Fruit fly (Drosophila melanogaster) whole organism, prepupa: ENCODE results near the gene CG42676.

Experiments used
- CG11294 ChIP-seq: fragments of 200-800 bp; sonication (Bioruptor generic); IDR thresholded peaks from 2 replicates; pipeline ENCODE4 v1.3.6; 2022; ENCODE audit warnings: missing biosample characterization, missing genetic modification characterization
- CG11762 ChIP-seq: fragments of 200-800 bp; sonication (Bioruptor generic); optimal IDR thresholded peaks from 3 replicates; lab custom pipeline; 2016; ENCODE audit warnings: missing biosample characterization, missing genetic modification characterization; ENCODE audit not compliant: insufficient read depth
- CG15336 ChIP-seq: fragments of 200-800 bp; sonication (Bioruptor generic); IDR thresholded peaks from 2 replicates; pipeline ENCODE4 v1.3.6; 2022; ENCODE audit warnings: missing biosample characterization, missing genetic modification characterization
- CG16779 ChIP-seq: fragments of 200-800 bp; sonication (Bioruptor generic); optimal IDR thresholded peaks from 3 replicates; lab custom pipeline; 2017; ENCODE audit warnings: missing biosample characterization, mild to moderate bottlenecking, missing genetic modification characterization
- CG31627 ChIP-seq: fragments of 200-800 bp; sonication (Bioruptor generic); optimal IDR thresholded peaks from 3 replicates; lab custom pipeline; 2016; ENCODE audit warnings: missing biosample characterization, missing genetic modification characterization
- CG32006 ChIP-seq: fragments of 200-800 bp; sonication (Bioruptor generic); optimal IDR thresholded peaks from 3 replicates; lab custom pipeline; 2017; ENCODE audit warnings: missing biosample characterization, mild to moderate bottlenecking, missing genetic modification characterization
- CG34406 ChIP-seq: fragments of 200-800 bp; sonication (Bioruptor generic); optimal IDR thresholded peaks from 3 replicates; lab custom pipeline; 2016; ENCODE audit warnings: missing biosample characterization, missing genetic modification characterization
- CG4318 ChIP-seq: fragments of 200-800 bp; sonication (Bioruptor generic); optimal IDR thresholded peaks from 3 replicates; lab custom pipeline; 2017; ENCODE audit warnings: missing biosample characterization, mild to moderate bottlenecking, missing genetic modification characterization
- CG6163 ChIP-seq: fragments of 200-800 bp; sonication (Bioruptor generic); IDR thresholded peaks from 3 replicates; pipeline ENCODE4 v1.3.6; 2022; ENCODE audit warnings: missing biosample characterization, missing genetic modification characterization
- CG6276 ChIP-seq: fragments of 200-800 bp; sonication (Bioruptor generic); optimal IDR thresholded peaks from 2 replicates; lab custom pipeline; 2017; ENCODE audit warnings: missing biosample characterization, mild to moderate bottlenecking, missing genetic modification characterization
- CG6854 ChIP-seq: fragments of 200-800 bp; sonication (Bioruptor generic); optimal IDR thresholded peaks from 2 replicates; lab custom pipeline; 2017; ENCODE audit warnings: missing biosample characterization, mild to moderate bottlenecking, missing genetic modification characterization
- CG8119 ChIP-seq: fragments of 200-800 bp; sonication (Bioruptor generic); IDR thresholded peaks from 3 replicates; pipeline ENCODE4 v1.3.6; 2022; ENCODE audit warnings: missing biosample characterization, missing genetic modification characterization
- CG8319 ChIP-seq: fragments of 200-800 bp; sonication (Bioruptor generic); optimal IDR thresholded peaks from 3 replicates; lab custom pipeline; 2016; ENCODE audit warnings: missing biosample characterization, missing genetic modification characterization
- CG8632 ChIP-seq: fragments of 200-800 bp; sonication (Bioruptor generic); optimal IDR thresholded peaks from 3 replicates; lab custom pipeline; 2016; ENCODE audit warnings: missing biosample characterization, missing genetic modification characterization
- Eip78C ChIP-seq: fragments of 200-800 bp; sonication (Bioruptor generic); peaks from one replicate; lab custom pipeline; 2016; ENCODE audit warnings: missing biosample characterization, missing genetic modification characterization
- Eip93F ChIP-seq: fragments of 200-800 bp; sonication (Bioruptor generic); optimal IDR thresholded peaks from 2 replicates; lab custom pipeline; 2016; ENCODE audit warnings: missing biosample characterization, mild to moderate bottlenecking, missing genetic modification characterization
- Ets96B ChIP-seq: fragments of 200-800 bp; optimal IDR thresholded peaks from 2 replicates; lab custom pipeline; 2019; ENCODE audit warnings: missing biosample characterization, mild to moderate bottlenecking, missing genetic modification characterization, moderate library complexity
- Gug ChIP-seq: fragments of 200-800 bp; sonication (Bioruptor generic); IDR thresholded peaks from 2 replicates; pipeline ENCODE4 v1.3.6; 2022; ENCODE audit warnings: missing biosample characterization, missing genetic modification characterization
- Hr38 ChIP-seq: sonication (Bioruptor generic); optimal IDR thresholded peaks from 2 replicates; lab custom pipeline; 2016; ENCODE audit warnings: missing biosample characterization, missing genetic modification characterization
- Hr39 ChIP-seq: fragments of 200-800 bp; sonication (Bioruptor generic); optimal IDR thresholded peaks from 2 replicates; lab custom pipeline; 2016; ENCODE audit warnings: missing biosample characterization, missing genetic modification characterization
- Hr4 ChIP-seq: fragments of 200-800 bp; sonication (Bioruptor generic); optimal IDR thresholded peaks from 3 replicates; lab custom pipeline; 2016; ENCODE audit warnings: missing biosample characterization, missing genetic modification characterization
- Lpt ChIP-seq: fragments of 200-800 bp; sonication (Bioruptor generic); optimal IDR thresholded peaks from 3 replicates; lab custom pipeline; 2016; ENCODE audit warnings: missing biosample characterization, missing genetic modification characterization
- Met ChIP-seq: fragments of 200-800 bp; sonication (Bioruptor generic); optimal IDR thresholded peaks from 3 replicates; lab custom pipeline; 2016; ENCODE audit warnings: missing biosample characterization, missing genetic modification characterization
- OdsH ChIP-seq: fragments of 200-800 bp; sonication (Bioruptor generic); optimal IDR thresholded peaks from 3 replicates; lab custom pipeline; 2016; ENCODE audit warnings: missing biosample characterization, missing genetic modification characterization
- Smox ChIP-seq: fragments of 200-800 bp; sonication (Bioruptor generic); optimal IDR thresholded peaks from 3 replicates; lab custom pipeline; 2016; ENCODE audit warnings: missing biosample characterization, missing genetic modification characterization
- Sox14 ChIP-seq: fragments of 200-800 bp; sonication (Bioruptor generic); optimal IDR thresholded peaks from 3 replicates; lab custom pipeline; 2016; ENCODE audit warnings: missing biosample characterization, missing genetic modification characterization
- Sox15 ChIP-seq: fragments of 200-800 bp; sonication (Bioruptor generic); optimal IDR thresholded peaks from 3 replicates; lab custom pipeline; 2016; ENCODE audit warnings: missing biosample characterization, missing genetic modification characterization
- achi ChIP-seq: fragments of 200-800 bp; sonication (Bioruptor generic); optimal IDR thresholded peaks from 3 replicates; lab custom pipeline; 2016; ENCODE audit warnings: missing biosample characterization, missing genetic modification characterization
- acj6 ChIP-seq: fragments of 200-800 bp; sonication (Bioruptor generic); optimal IDR thresholded peaks from 3 replicates; lab custom pipeline; 2016; ENCODE audit warnings: missing biosample characterization, missing genetic modification characterization
- dac ChIP-seq: fragments of 200-800 bp; sonication (Bioruptor generic); optimal IDR thresholded peaks from 2 replicates; lab custom pipeline; 2017; ENCODE audit warnings: missing biosample characterization, mild to moderate bottlenecking, missing genetic modification characterization
- eg ChIP-seq: fragments of 200-800 bp; sonication (Bioruptor generic); IDR thresholded peaks from 3 replicates; pipeline ENCODE4 v1.3.6; 2022; ENCODE audit warnings: missing biosample characterization, missing genetic modification characterization
- esn ChIP-seq: fragments of 200-800 bp; sonication (Bioruptor generic); optimal IDR thresholded peaks from 2 replicates; lab custom pipeline; 2016; ENCODE audit warnings: missing biosample characterization, mild to moderate bottlenecking, missing genetic modification characterization, moderate library complexity
- fd85E ChIP-seq: fragments of 200-800 bp; sonication (Bioruptor generic); optimal IDR thresholded peaks from 3 replicates; lab custom pipeline; 2016; ENCODE audit warnings: missing biosample characterization, missing genetic modification characterization
- fkh ChIP-seq: fragments of 200-800 bp; sonication (Bioruptor generic); optimal IDR thresholded peaks from 3 replicates; lab custom pipeline; 2017; ENCODE audit warnings: missing biosample characterization, mild to moderate bottlenecking, missing genetic modification characterization, moderate library complexity
- lz ChIP-seq: fragments of 200-800 bp; sonication (Bioruptor generic); optimal IDR thresholded peaks from 3 replicates; lab custom pipeline; 2016; ENCODE audit warnings: missing biosample characterization, missing genetic modification characterization
- pdm3 ChIP-seq: fragments of 200-800 bp; sonication (Bioruptor generic); optimal IDR thresholded peaks from 3 replicates; lab custom pipeline; 2016; ENCODE audit warnings: missing biosample characterization, missing genetic modification characterization
- salr ChIP-seq, 2 experiments: fragments of 200-800 bp; sonication (Bioruptor generic); optimal IDR thresholded peaks; 3 replicates each; lab custom pipeline; 2016 to 2018; ENCODE audit warnings: missing biosample characterization in 2 of 2, missing genetic modification characterization in 2 of 2, mild to moderate bottlenecking in 1 of 2
- svp ChIP-seq: fragments of 200-800 bp; sonication (Bioruptor generic); peaks from one replicate; lab custom pipeline; 2016; ENCODE audit warnings: missing biosample characterization, missing genetic modification characterization
- topi ChIP-seq: fragments of 200-800 bp; sonication (Bioruptor generic); optimal IDR thresholded peaks from 3 replicates; lab custom pipeline; 2016; ENCODE audit warnings: missing biosample characterization, missing genetic modification characterization

CG42676 gene

dm6 chr3L:1844600-1844999 is 41.7 kb downstream of the CG42676 start:
- peak; percentile 76 for TF ChIP-seq CG15336 (GFP tag; lab: Robert Waterston, UW)
- TF ChIP-seq Eip93F (GFP tag; lab: Kevin White, UChicago) = no peak
- no peak for TF ChIP-seq fkh (GFP tag; lab: Kevin White, UChicago)
- peak; percentile 15 for TF ChIP-seq CG4318 (GFP tag; lab: Kevin White, UChicago)
- TF ChIP-seq pdm3 = peak; percentile 37
- no peak for TF ChIP-seq fd85E (GFP tag; lab: Kevin White, UChicago)
- TF ChIP-seq Gug = peak; percentile 69
- peak; percentile 90 for TF ChIP-seq eg (GFP tag; lab: Robert Waterston, UW)
- peak; percentile 78 for TF ChIP-seq CG8119 (GFP tag; lab: Robert Waterston, UW)
- peak; percentile 66 for TF ChIP-seq CG6276
- peak; percentile 72 for TF ChIP-seq Hr4 (GFP tag; lab: Kevin White, UChicago)
- no peak for TF ChIP-seq Sox14 (GFP tag; lab: Kevin White, UChicago)
- peak; percentile 1 for TF ChIP-seq Hr38 (GFP tag; lab: Kevin White, UChicago)
- peak; percentile 25 for TF ChIP-seq achi (GFP tag; lab: Kevin White, UChicago)
- TF ChIP-seq Hr39 (GFP tag; lab: Kevin White, UChicago) = no peak
- peak; percentile 44 for TF ChIP-seq dac (GFP tag; lab: Kevin White, UChicago)
- TF ChIP-seq CG6163 (GFP tag; lab: Robert Waterston, UW) = peak; percentile 74; the same call in 2 of the 3 replicates
- TF ChIP-seq CG11294 (GFP tag; lab: Robert Waterston, UW) = peak; percentile 63; the same call in 1 of the 2 replicates
- peak; percentile 47 for TF ChIP-seq Lpt (GFP tag; lab: Kevin White, UChicago)
- TF ChIP-seq CG11762 (GFP tag; lab: Kevin White, UChicago) = no peak
- no peak for TF ChIP-seq CG31627 (GFP tag; lab: Kevin White, UChicago)
- TF ChIP-seq salr (GFP tag; optimal IDR thresholded peaks at IDR 0.05; lab: Kevin White, UChicago) = peak in 1 of 2 experiments; percentile 14
- peak; percentile 21 for TF ChIP-seq OdsH (GFP tag; lab: Kevin White, UChicago)
- TF ChIP-seq Ets96B = no peak
- peak; percentile 72 for TF ChIP-seq CG32006 (GFP tag; lab: Kevin White, UChicago)
- TF ChIP-seq Sox15 (GFP tag; lab: Kevin White, UChicago) = no peak

dm6 chr3L:1850498-1850897 is 47.6 kb downstream of the CG42676 start:
- TF ChIP-seq Sox14 (GFP tag; lab: Kevin White, UChicago) = no peak
- TF ChIP-seq achi (GFP tag; lab: Kevin White, UChicago) = no peak
- TF ChIP-seq Met = no peak
- TF ChIP-seq Smox = no peak
- TF ChIP-seq Eip78C (GFP tag; lab: Kevin White, UChicago) = no peak
- no peak for TF ChIP-seq topi (GFP tag; lab: Kevin White, UChicago)
- TF ChIP-seq CG8632 (GFP tag; lab: Kevin White, UChicago) = no peak
- no peak for TF ChIP-seq CG4318 (GFP tag; lab: Kevin White, UChicago)
- no peak for TF ChIP-seq CG34406 (GFP tag; lab: Kevin White, UChicago)
- no peak for TF ChIP-seq lz
- no peak for TF ChIP-seq CG16779 (tag; lab: Kevin White, UChicago)
- no peak for TF ChIP-seq acj6 (GFP tag; lab: Kevin White, UChicago)
- TF ChIP-seq Sox15 (GFP tag; lab: Kevin White, UChicago) = no peak
- no peak for TF ChIP-seq Gug
- TF ChIP-seq svp = no peak
- no peak for TF ChIP-seq pdm3
- TF ChIP-seq CG8319 (GFP tag; lab: Kevin White, UChicago) = no peak
- no peak for TF ChIP-seq CG6854 (GFP tag; lab: Kevin White, UChicago)
- no peak for TF ChIP-seq eg (GFP tag; lab: Robert Waterston, UW)
- TF ChIP-seq dac (GFP tag; lab: Kevin White, UChicago) = no peak
- TF ChIP-seq, all 60 proteins: peak for 0

- TF ChIP-seq Sox14 (GFP tag; lab: Kevin White, UChicago) = no peak
- no peak for TF ChIP-seq esn (GFP tag; lab: Kevin White, UChicago)
- peak; percentile 96 for TF ChIP-seq svp
- no peak for TF ChIP-seq CG11762 (GFP tag; lab: Kevin White, UChicago)
These were observed 50.4 kb downstream of the CG42676 start for dm6 chr3L:1853277-1853676.
